Worm (Caenorhabditis elegans): ENCODE data around the gene phf-32.

The phf-32 gene

DNA sequence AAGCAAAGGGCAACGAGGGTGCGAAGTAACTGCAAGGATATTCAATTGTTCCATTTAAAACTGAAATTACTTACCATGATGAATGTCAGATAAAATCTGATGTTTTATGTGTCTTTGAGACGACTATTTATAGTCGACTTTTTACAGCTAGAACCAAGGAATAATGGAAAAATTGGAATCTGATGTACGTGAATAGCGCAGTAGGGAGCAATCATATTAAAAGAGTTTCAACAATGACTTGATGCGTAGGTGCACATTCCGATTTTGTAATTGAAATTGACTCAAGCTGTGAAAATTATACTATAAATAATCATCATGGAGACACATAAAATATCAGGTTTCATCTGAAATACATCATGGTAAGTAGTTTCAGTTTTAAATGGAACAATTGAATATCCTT is 36.6 kb downstream of the phf-32 start, which contains the start of the genes nspc-9 and nspc-10:
Gene nspc-9, minus strand, starts transcription at position 101 of the 400 bp plus-strand sequence.
Gene nspc-10, plus strand, starts transcription at position 331 of the 400 bp plus-strand sequence.
- TF ChIP-seq F55B11.4 (tag; optimal IDR thresholded peaks at IDR 0.05; ENCODE audit: borderline replicate concordance, insufficient read depth), result no peak
- TF ChIP-seq attf-5 (GFP tag; optimal IDR thresholded peaks at IDR 0.05), result no peak
- no peak for TF ChIP-seq lsl-1 (GFP tag; optimal IDR thresholded peaks at IDR 0.05)
- no peak for TF ChIP-seq F22D6.2 (tag; optimal IDR thresholded peaks at IDR 0.05)
- no peak for TF ChIP-seq tlf-1 (GFP tag; optimal IDR thresholded peaks at IDR 0.05)
- TF ChIP-seq lag-1 (GFP tag; IDR thresholded peaks at IDR 0.05), result no peak
- TF ChIP-seq F52B5.7 (tag; optimal IDR thresholded peaks at IDR 0.05), result no peak
- TF ChIP-seq rcor-1 (GFP tag; IDR thresholded peaks at IDR 0.05), result no peak
- TF ChIP-seq Y67H2A.10 (GFP tag; conservative IDR thresholded peaks at IDR 0.05), result no peak
- no peak for TF ChIP-seq rpc-1 (optimal IDR thresholded peaks at IDR 0.05)
- TF ChIP-seq rpc-1 (tag; optimal IDR thresholded peaks at IDR 0.05), result no peak
- no peak for TF ChIP-seq ets-4 (GFP tag; optimal IDR thresholded peaks at IDR 0.05)
- no peak for TF ChIP-seq ztf-18 (tag; optimal IDR thresholded peaks at IDR 0.05)
- TF ChIP-seq sptf-2 (GFP tag; optimal IDR thresholded peaks at IDR 0.05), result no peak
- TF ChIP-seq pbrm-1 (GFP tag; IDR thresholded peaks at IDR 0.05), result no peak
- TF ChIP-seq ztf-3 (GFP tag; optimal IDR thresholded peaks at IDR 0.05), result no peak
- no peak for TF ChIP-seq F39B2.1 (GFP tag; IDR thresholded peaks at IDR 0.05)
- TF ChIP-seq hrde-1 (tag; optimal IDR thresholded peaks at IDR 0.05; ENCODE audit: borderline replicate concordance), result no peak

DNA sequence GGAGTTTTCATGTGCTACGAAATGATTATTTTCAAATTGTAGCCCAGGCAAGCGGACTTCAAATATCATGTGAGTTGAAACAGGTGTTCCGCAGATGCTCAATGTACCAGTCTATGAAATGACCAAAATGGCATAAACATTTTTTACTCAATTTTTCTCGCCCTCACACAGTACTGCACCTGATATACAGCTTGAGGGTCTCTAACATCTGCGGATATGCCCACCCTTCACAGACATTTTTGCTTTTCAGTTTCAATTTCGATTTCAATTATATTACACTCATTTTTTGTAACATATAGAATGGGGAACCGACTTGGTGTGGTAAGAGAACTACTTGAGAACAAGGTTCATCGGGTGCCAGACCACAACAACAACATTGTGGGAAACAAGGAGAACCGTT is 40.1 kb downstream of the phf-32 start, which contains the start of gene F42F12.11:
Gene F42F12.11, plus strand, starts transcription at position 301 of the 400 bp plus-strand sequence.
- TF ChIP-seq C06A6.2 (GFP tag; conservative IDR thresholded peaks at IDR 0.05) (no peak), athp-1 (tag; optimal IDR thresholded peaks at IDR 0.05) (no peak), snpc-4 (GFP tag; optimal IDR thresholded peaks at IDR 0.05) (no peak), snpc-4 (tag; optimal IDR thresholded peaks at IDR 0.05) (no peak), snpc-1.1 (tag; optimal IDR thresholded peaks at IDR 0.05; ENCODE audit: insufficient read depth) (no peak), lin-35 (GFP tag; optimal IDR thresholded peaks at IDR 0.05) (no peak), D2030.7 (GFP tag; IDR thresholded peaks at IDR 0.05) (no peak), aptf-2 (GFP tag; conservative IDR thresholded peaks at IDR 0.05) (no peak), attf-5 (GFP tag; optimal IDR thresholded peaks at IDR 0.05) (no peak)

DNA sequence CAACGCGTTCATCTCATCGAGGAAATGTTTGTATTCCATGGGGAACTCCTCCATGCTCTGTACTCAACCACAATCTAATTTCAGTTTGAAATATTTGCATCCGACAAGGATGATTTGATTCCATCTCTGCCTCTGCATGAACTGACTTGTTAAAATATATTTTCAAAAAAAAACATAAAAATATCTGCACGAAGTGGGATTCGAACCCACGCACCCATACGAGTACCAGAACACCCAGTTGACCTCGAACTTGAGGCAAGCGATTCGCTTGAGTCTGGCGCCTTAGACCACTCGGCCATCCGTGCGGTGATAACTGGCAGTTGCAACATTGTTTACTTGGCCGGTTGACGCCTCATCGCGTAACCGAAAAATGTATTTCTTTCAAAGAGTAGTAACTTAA is 41.2 kb downstream of the phf-32 start:
- TF ChIP-seq sdz-38 (tag; optimal IDR thresholded peaks at IDR 0.05) (peak; percentile 26), ekl-4 (GFP tag; IDR thresholded peaks at IDR 0.05) (0 out of 2 replicates have a peak, but pooled peaks have one; percentile 22), F10E7.11 (tag; optimal IDR thresholded peaks at IDR 0.05) (no peak), F57A8.1 (GFP tag; optimal IDR thresholded peaks at IDR 0.05) (no peak), K11D2.4 (GFP tag; IDR thresholded peaks at IDR 0.05) (no peak), tbx-9 (tag; optimal IDR thresholded peaks at IDR 0.05; ENCODE audit: borderline replicate concordance) (no peak), Y56A3A.18 (GFP tag; IDR thresholded peaks at IDR 0.05) (peak; percentile 76), ceh-100 (GFP tag; IDR thresholded peaks at IDR 0.05) (no peak), rpc-1 (optimal IDR thresholded peaks at IDR 0.05) (peak; percentile 86), rpc-1 (tag; optimal IDR thresholded peaks at IDR 0.05) (peak; percentile 90), hrde-1 (tag; optimal IDR thresholded peaks at IDR 0.05; ENCODE audit: borderline replicate concordance) (peak; percentile 61), nhr-179 (tag; optimal IDR thresholded peaks at IDR 0.05) (peak; percentile 64), xnd-1 (tag; optimal IDR thresholded peaks at IDR 0.05) (no peak), let-526 (GFP tag; IDR thresholded peaks at IDR 0.05) (peak; percentile 51; the same call in 1 of the 2 replicates), lin-35 (GFP tag; optimal IDR thresholded peaks at IDR 0.05) (no peak), snpc-1.1 (tag; optimal IDR thresholded peaks at IDR 0.05; ENCODE audit: insufficient read depth) (no peak), mcd-1 (GFP tag; IDR thresholded peaks at IDR 0.05) (no peak), ccch-3 (GFP tag; optimal IDR thresholded peaks at IDR 0.05) (no peak), pbrm-1 (GFP tag; IDR thresholded peaks at IDR 0.05) (peak; percentile 88), F33H1.4 (GFP tag; IDR thresholded peaks at IDR 0.05) (no peak), attf-6 (GFP tag; IDR thresholded peaks at IDR 0.05) (peak; percentile 71), F37B4.10 (GFP tag; IDR thresholded peaks at IDR 0.05) (no peak), athp-1 (tag; optimal IDR thresholded peaks at IDR 0.05) (peak; percentile 54), ztf-26 (tag; optimal IDR thresholded peaks at IDR 0.05) (peak; percentile 52), C17E4.6 (GFP tag; IDR thresholded peaks at IDR 0.05) (no peak), nhr-90 (tag; optimal IDR thresholded peaks at IDR 0.05) (peak; percentile 83)
